5 worm cellular contexts compared by ENCODE assay signal in the genomic region with DNA sequence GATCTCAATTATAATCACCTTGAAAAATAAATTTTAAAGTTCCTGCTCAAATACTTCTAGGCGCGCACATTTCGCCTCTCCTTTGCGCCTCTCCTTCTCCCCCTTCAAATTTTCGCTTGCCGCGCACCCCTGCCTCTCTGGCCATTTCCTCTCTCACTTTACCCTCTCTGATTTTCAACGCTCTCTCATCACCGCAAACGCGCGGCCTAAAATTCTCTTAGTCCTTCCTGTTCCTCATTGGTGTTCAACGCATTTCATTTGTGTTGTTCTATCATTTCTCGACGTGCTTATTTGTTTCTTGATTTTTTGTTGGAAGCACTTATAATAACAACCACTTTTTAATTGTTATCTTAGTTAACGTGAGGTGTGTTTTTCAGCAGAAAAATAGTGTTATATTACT.
TF ChIP-seq lines count a peak whose summit lies in the region.

Gene C25A11.2 (plus strand): TSS at position 238 of the 400 bp plus-strand sequence.

TF ChIP-seq in whole organism, L1 larva, 84 proteins besides CTCF, POLR2A, EP300 and RAD21 (continues in another document):
- TF ChIP-seq nhr-47 (tag; optimal IDR thresholded peaks at IDR 0.05; lab: Kevin White, UChicago) = peak; percentile 53
- TF ChIP-seq fkh-8 (tag; optimal IDR thresholded peaks at IDR 0.05; lab: Kevin White, UChicago) = peak; percentile 53
- peak; percentile 23 for TF ChIP-seq ceh-90 (tag; optimal IDR thresholded peaks at IDR 0.05; lab: Kevin White, UChicago)
- peak; percentile 68 for TF ChIP-seq nhr-85 (tag; lab: Kevin White, UChicago)
- TF ChIP-seq skn-1 (tag; optimal IDR thresholded peaks at IDR 0.05; lab: Kevin White, UChicago) = peak; percentile 60
- TF ChIP-seq snu-23 (GFP tag; optimal IDR thresholded peaks at IDR 0.05; lab: Kevin White, UChicago) = peak; percentile 62
- peak; percentile 61 for TF ChIP-seq nhr-71 (tag; optimal IDR thresholded peaks at IDR 0.05; lab: Kevin White, UChicago)
- no peak for TF ChIP-seq sox-4 (tag; optimal IDR thresholded peaks at IDR 0.05; lab: Kevin White, UChicago)
- peak; percentile 7 to 44 for TF ChIP-seq lsy-2 (tag; optimal IDR thresholded peaks at IDR 0.05; lab: Kevin White, UChicago)
- no peak for TF ChIP-seq nhr-11 (tag; optimal IDR thresholded peaks at IDR 0.05; lab: Kevin White, UChicago)
- peak; percentile 87 for TF ChIP-seq rnt-1 (tag; optimal IDR thresholded peaks at IDR 0.05; lab: Kevin White, UChicago)
- no peak for TF ChIP-seq ceh-8 (GFP tag; optimal IDR thresholded peaks at IDR 0.05; lab: Kevin White, UChicago)
- TF ChIP-seq efl-1 (optimal IDR thresholded peaks at IDR 0.05; lab: Kevin White, UChicago) = peak; percentile 68 to 72
- peak; percentile 46 to 96 for TF ChIP-seq efl-1 (GFP tag; optimal IDR thresholded peaks at IDR 0.05 in 1 of 2; lab: Kevin White, UChicago)
- no peak for TF ChIP-seq ama-1 (optimal IDR thresholded peaks at IDR 0.05; lab: Kevin White, UChicago)
- peak; percentile 39 for TF ChIP-seq swsn-7 (tag; optimal IDR thresholded peaks at IDR 0.05; lab: Kevin White, UChicago)
- TF ChIP-seq nhr-20 (tag; optimal IDR thresholded peaks at IDR 0.05; lab: Kevin White, UChicago) = peak; percentile 45
- TF ChIP-seq nhr-237 (tag; optimal IDR thresholded peaks at IDR 0.05; lab: Kevin White, UChicago) = no peak

TF ChIP-seq in whole organism, L3 larva, 47 proteins besides CTCF, POLR2A, EP300 and RAD21 (continues in another document):
- TF ChIP-seq nhr-25 (tag; optimal IDR thresholded peaks at IDR 0.05; lab: Kevin White, UChicago) = peak; percentile 23
- no peak for TF ChIP-seq R02D3.7 (tag; optimal IDR thresholded peaks at IDR 0.05; lab: Kevin White, UChicago)
- TF ChIP-seq fkh-10 (GFP tag; optimal IDR thresholded peaks at IDR 0.05; lab: Kevin White, UChicago) = no peak
- peak; percentile 84 for TF ChIP-seq lin-15B (tag; optimal IDR thresholded peaks at IDR 0.05; lab: Kevin White, UChicago)
- peak; percentile 62 for TF ChIP-seq pha-4 (tag; optimal IDR thresholded peaks at IDR 0.05; lab: Kevin White, UChicago)
- TF ChIP-seq nfya-1 (tag; optimal IDR thresholded peaks at IDR 0.05; lab: Kevin White, UChicago; ENCODE audit: insufficient read depth) = peak; percentile 78
- no peak for TF ChIP-seq ama-1 (optimal IDR thresholded peaks at IDR 0.05; lab: Kevin White, UChicago)
- no peak for TF ChIP-seq fos-1 (tag; optimal IDR thresholded peaks at IDR 0.05; lab: Kevin White, UChicago)
- no peak for TF ChIP-seq mdl-1 (tag; optimal IDR thresholded peaks at IDR 0.05; lab: Kevin White, UChicago)
- peak; percentile 13 for TF ChIP-seq lin-39 (tag; optimal IDR thresholded peaks at IDR 0.05; lab: Kevin White, UChicago)
- no peak for TF ChIP-seq ceh-9 (tag; optimal IDR thresholded peaks at IDR 0.05; lab: Kevin White, UChicago)
- TF ChIP-seq snpc-4 (tag; optimal IDR thresholded peaks at IDR 0.05; lab: Kevin White, UChicago) = no peak
- no peak for TF ChIP-seq ztf-11 (tag; optimal IDR thresholded peaks at IDR 0.05; lab: Kevin White, UChicago)
- no peak for TF ChIP-seq zag-1 (tag; optimal IDR thresholded peaks at IDR 0.05; lab: Kevin White, UChicago)
- TF ChIP-seq nhr-237 (tag; optimal IDR thresholded peaks at IDR 0.05; lab: Kevin White, UChicago) = no peak
- no peak for TF ChIP-seq daf-12 (tag; optimal IDR thresholded peaks at IDR 0.05; lab: Kevin White, UChicago)
- TF ChIP-seq hmg-11 (tag; optimal IDR thresholded peaks at IDR 0.05; lab: Kevin White, UChicago) = peak; percentile 42
- no peak for TF ChIP-seq ztf-4 (tag; optimal IDR thresholded peaks at IDR 0.05; lab: Kevin White, UChicago)
- no peak for TF ChIP-seq elt-3 (tag; optimal IDR thresholded peaks at IDR 0.05; lab: Kevin White, UChicago)

TF ChIP-seq in whole organism, early embryonic, 17 proteins besides CTCF, POLR2A, EP300 and RAD21:
- 0 out of 2 replicates have a peak, but pooled peaks have one; percentile 32 for TF ChIP-seq tbx-37 (GFP tag; conservative IDR thresholded peaks at IDR 0.05; lab: Robert Waterston, UW)
- no peak for TF ChIP-seq pes-1 (GFP tag; IDR thresholded peaks at IDR 0.05; lab: Robert Waterston, UW)
- TF ChIP-seq hmg-4 (GFP tag; optimal IDR thresholded peaks at IDR 0.05; lab: Kevin White, UChicago) = peak; percentile 44
- peak; percentile 46 for TF ChIP-seq F13C5.2 (tag; optimal IDR thresholded peaks at IDR 0.05; lab: Kevin White, UChicago)

TF ChIP-seq in whole organism, midembryonic, 9 proteins besides CTCF, POLR2A, EP300 and RAD21:
- TF ChIP-seq ztf-23 (GFP tag; IDR thresholded peaks at IDR 0.05; lab: Robert Waterston, UW) (0 out of 2 replicates have a peak, but pooled peaks have one; percentile 41), flt-1 (GFP tag; IDR thresholded peaks at IDR 0.05; lab: Robert Waterston, UW) (peak; percentile 46; the same call in 1 of the 2 replicates), tab-1 (GFP tag; IDR thresholded peaks at IDR 0.05; lab: Robert Waterston, UW) (no peak; the same call in 1 of the 2 replicates)
TF ChIP-seq in whole organism, midembryonic: peak in this region for 2.

TF ChIP-seq in whole organism, young adult, 124 proteins besides CTCF, POLR2A, EP300 and RAD21:
- 0 out of 2 replicates have a peak, but pooled peaks have one; percentile 13 for TF ChIP-seq egrh-3 (GFP tag; IDR thresholded peaks at IDR 0.05; lab: Robert Waterston, UW)
- no peak for TF ChIP-seq dpl-1 (GFP tag; optimal IDR thresholded peaks at IDR 0.05; lab: Kevin White, UChicago)
- TF ChIP-seq lin-54 (GFP tag; optimal IDR thresholded peaks at IDR 0.05; lab: Kevin White, UChicago) = peak; percentile 11
- TF ChIP-seq pha-4 (tag; optimal IDR thresholded peaks at IDR 0.05; lab: Kevin White, UChicago) = no peak
- TF ChIP-seq T26A5.8 (tag; optimal IDR thresholded peaks at IDR 0.05; lab: Kevin White, UChicago) = no peak
- peak; percentile 78 for TF ChIP-seq zfh-2 (GFP tag; conservative IDR thresholded peaks at IDR 0.05; lab: Robert Waterston, UW)
- no peak for TF ChIP-seq madf-10 (tag; optimal IDR thresholded peaks at IDR 0.05; lab: Kevin White, UChicago)
- TF ChIP-seq hmg-20 (GFP tag; IDR thresholded peaks at IDR 0.05; lab: Robert Waterston, UW) = no peak
- TF ChIP-seq F49E8.2 (tag; optimal IDR thresholded peaks at IDR 0.05; lab: Kevin White, UChicago; ENCODE audit: insufficient read depth) = no peak
- no peak for TF ChIP-seq lsl-1 (GFP tag; optimal IDR thresholded peaks at IDR 0.05; lab: Kevin White, UChicago)
- TF ChIP-seq sea-2 (GFP tag; IDR thresholded peaks at IDR 0.05; lab: Robert Waterston, UW) = no peak
- no peak for TF ChIP-seq B0035.1 (tag; optimal IDR thresholded peaks at IDR 0.05; lab: Kevin White, UChicago)
- no peak for TF ChIP-seq lag-1 (GFP tag; IDR thresholded peaks at IDR 0.05; lab: Robert Waterston, UW)
- no peak for TF ChIP-seq lin-26 (GFP tag; IDR thresholded peaks at IDR 0.05; lab: Robert Waterston, UW)
- TF ChIP-seq F22D6.2 (tag; optimal IDR thresholded peaks at IDR 0.05; lab: Kevin White, UChicago) = no peak
- no peak for TF ChIP-seq snpc-1.1 (tag; optimal IDR thresholded peaks at IDR 0.05; lab: Kevin White, UChicago; ENCODE audit: insufficient read depth)
- TF ChIP-seq xnd-1 (tag; optimal IDR thresholded peaks at IDR 0.05; lab: Kevin White, UChicago) = no peak
- no peak for TF ChIP-seq lir-1 (GFP tag; conservative IDR thresholded peaks at IDR 0.05; lab: Robert Waterston, UW)
- TF ChIP-seq madf-8 (GFP tag; conservative IDR thresholded peaks at IDR 0.05; lab: Robert Waterston, UW) = no peak
- TF ChIP-seq nhr-27 (tag; optimal IDR thresholded peaks at IDR 0.05; lab: Kevin White, UChicago) = no peak
- no peak for TF ChIP-seq Y95B8A.8 (GFP tag; IDR thresholded peaks at IDR 0.05; lab: Robert Waterston, UW)
- peak; percentile 25 for TF ChIP-seq nhr-80 (tag; optimal IDR thresholded peaks at IDR 0.05; lab: Kevin White, UChicago)
- TF ChIP-seq dox-1 (GFP tag; IDR thresholded peaks at IDR 0.05; lab: Robert Waterston, UW) = peak; percentile 76
- peak; percentile 34 for TF ChIP-seq ceh-27 (GFP tag; optimal IDR thresholded peaks at IDR 0.05; lab: Kevin White, UChicago)
- no peak for TF ChIP-seq bed-2 (GFP tag; IDR thresholded peaks at IDR 0.05; lab: Robert Waterston, UW)
- TF ChIP-seq egl-18 (GFP tag; IDR thresholded peaks at IDR 0.05; lab: Robert Waterston, UW) = no peak
- no peak for TF ChIP-seq unc-62 (GFP tag; optimal IDR thresholded peaks at IDR 0.05; lab: Kevin White, UChicago)
- TF ChIP-seq K12H6.12 (tag; optimal IDR thresholded peaks at IDR 0.05; lab: Kevin White, UChicago) = peak; percentile 20
- TF ChIP-seq bed-1 (GFP tag; IDR thresholded peaks at IDR 0.05; lab: Robert Waterston, UW) = no peak
- no peak for TF ChIP-seq ztf-22 (GFP tag; optimal IDR thresholded peaks at IDR 0.05; lab: Kevin White, UChicago)
- peak; percentile 75; the same call in 1 of the 2 replicates for TF ChIP-seq hmg-1.2 (GFP tag; IDR thresholded peaks at IDR 0.05; lab: Robert Waterston, UW)
- no peak for TF ChIP-seq K11D2.4 (GFP tag; IDR thresholded peaks at IDR 0.05; lab: Robert Waterston, UW)
- 0 out of 2 replicates have a peak, but pooled peaks have one; percentile 20 for TF ChIP-seq pbrm-1 (GFP tag; IDR thresholded peaks at IDR 0.05; lab: Robert Waterston, UW)
- no peak for TF ChIP-seq gei-17 (GFP tag; optimal IDR thresholded peaks at IDR 0.05; lab: Kevin White, UChicago)
- TF ChIP-seq athp-1 (tag; optimal IDR thresholded peaks at IDR 0.05; lab: Kevin White, UChicago) = no peak
- TF ChIP-seq mcd-1 (GFP tag; IDR thresholded peaks at IDR 0.05; lab: Robert Waterston, UW) = peak; percentile 41; the same call in 1 of the 2 replicates

Comparison
In these comparisons a context has a peak if more than half of its experiments do, and no peak if none do; other contexts are left out.
1. Of the 8 proteins assayed by ChIP-seq in both whole organism, young adult and whole organism, L1 larva: peak only in whole organism, young adult: none; only in whole organism, L1 larva: dpl-1, efl-1, lin-35, nhr-90 and unc-130; in both: none; in neither: 3.